Worm (Caenorhabditis elegans): ENCODE results near the gene copb-1.

ce11 chrII:3113934-3114333 is 35.3 kb downstream of the copb-1 start, which contains the start of gene clec-123:
- no peak for TF ChIP-seq pat-9 (tag; optimal IDR thresholded peaks at IDR 0.05)
- no peak for TF ChIP-seq pqm-1 (tag; optimal IDR thresholded peaks at IDR 0.05)
- no peak for TF ChIP-seq pha-4 (tag; optimal IDR thresholded peaks at IDR 0.05)
- TF ChIP-seq nfya-1 (tag; optimal IDR thresholded peaks at IDR 0.05): no peak
- no peak for TF ChIP-seq F13H6.1 (tag; optimal IDR thresholded peaks at IDR 0.05)
- no peak for TF ChIP-seq tbx-2 (tag; optimal IDR thresholded peaks at IDR 0.05)
- no peak for TF ChIP-seq pag-3 (tag; optimal IDR thresholded peaks at IDR 0.05; ENCODE audit: borderline replicate concordance)
- no peak for TF ChIP-seq ceh-9 (tag; optimal IDR thresholded peaks at IDR 0.05)
- no peak for TF ChIP-seq elt-2 (tag; optimal IDR thresholded peaks at IDR 0.05)
- TF ChIP-seq dve-1 (tag; optimal IDR thresholded peaks at IDR 0.05): no peak
- no peak for TF ChIP-seq ahr-1 (tag; optimal IDR thresholded peaks at IDR 0.05)
- TF ChIP-seq eyg-1 (tag; optimal IDR thresholded peaks at IDR 0.05): no peak
- no peak for TF ChIP-seq pax-1 (tag; optimal IDR thresholded peaks at IDR 0.05)
- TF ChIP-seq che-1 (tag; optimal IDR thresholded peaks at IDR 0.05): no peak
